Worm (Caenorhabditis elegans) whole organism, late embryonic: ENCODE results near the gene gbh-1.

ENCODE experiments used
- C08G9.2 ChIP-seq: sonication (generic microtip); optimal IDR thresholded peaks from 2 replicates; lab custom pipeline; 2016; ENCODE audit warnings: mild to moderate bottlenecking, missing genetic modification characterization, moderate library complexity, missing compliant biosample characterization
- F13H6.1 ChIP-seq: sonication (generic microtip); optimal IDR thresholded peaks from 2 replicates; lab custom pipeline; 2016; ENCODE audit warnings: missing genetic modification characterization, missing compliant biosample characterization
- K02D7.2 ChIP-seq: sonication (generic microtip); optimal IDR thresholded peaks from 2 replicates; lab custom pipeline; 2017; ENCODE audit warnings: mild to moderate bottlenecking, missing genetic modification characterization, missing compliant biosample characterization
- Y22D7AL.16 ChIP-seq: sonication (generic microtip); optimal IDR thresholded peaks from 2 replicates; lab custom pipeline; 2016; ENCODE audit warnings: missing genetic modification characterization, missing compliant biosample characterization
- ceh-14 ChIP-seq: sonication (generic microtip); optimal IDR thresholded peaks from 2 replicates; lab custom pipeline; 2016; ENCODE audit warnings: missing genotype, missing genetic modification characterization, missing compliant biosample characterization
- ceh-19 ChIP-seq: fragments of 200-800 bp; sonication (Bioruptor generic); optimal IDR thresholded peaks from 2 replicates; lab custom pipeline; 2018; ENCODE audit warnings: mild to moderate bottlenecking, missing genetic modification characterization, missing compliant biosample characterization
- ceh-24 ChIP-seq: sonication (generic microtip); optimal IDR thresholded peaks from 2 replicates; lab custom pipeline; 2016; ENCODE audit warnings: mild to moderate bottlenecking, missing genetic modification characterization, missing compliant biosample characterization
- ceh-30 ChIP-seq: fragments of 150-350 bp; optimal IDR thresholded peaks from 2 replicates; lab custom pipeline; 2014; ENCODE audit warnings: missing biosample characterization, missing genetic modification characterization
- ceh-31 ChIP-seq: sonication (generic microtip); optimal IDR thresholded peaks from 2 replicates; lab custom pipeline; 2016; ENCODE audit warnings: missing genetic modification characterization, missing compliant biosample characterization
- ceh-45 ChIP-seq: fragments of 200-800 bp; sonication (Bioruptor generic); IDR thresholded peaks from 2 replicates; pipeline ENCODE4 v1.3.6; 2022; ENCODE audit warnings: missing genetic modification reagents, missing genetic modification characterization, missing compliant biosample characterization
- ceh-48 ChIP-seq: sonication (generic microtip); optimal IDR thresholded peaks from 2 replicates; lab custom pipeline; 2016; ENCODE audit warnings: missing genetic modification characterization, inconsistent platforms, missing compliant biosample characterization
- dmd-4 ChIP-seq: sonication (generic microtip); optimal IDR thresholded peaks from 2 replicates; lab custom pipeline; 2016; ENCODE audit warnings: borderline replicate concordance, missing genetic modification characterization, missing compliant biosample characterization
- dve-1 ChIP-seq: sonication (generic microtip); optimal IDR thresholded peaks from 2 replicates; lab custom pipeline; 2017; ENCODE audit warnings: antibody characterized with exemption, mild to moderate bottlenecking, missing genetic modification characterization, missing compliant biosample characterization
- elt-2 ChIP-seq: sonication (generic microtip); optimal IDR thresholded peaks from 2 replicates; lab custom pipeline; 2016; ENCODE audit warnings: missing genetic modification reagents, missing genetic modification characterization, missing compliant biosample characterization
- elt-4 ChIP-seq: sonication (generic microtip); optimal IDR thresholded peaks from 2 replicates; lab custom pipeline; 2016; ENCODE audit warnings: missing genetic modification characterization, missing compliant biosample characterization
- ets-4 ChIP-seq: sonication (generic microtip); optimal IDR thresholded peaks from 2 replicates; lab custom pipeline; 2016; ENCODE audit warnings: missing genetic modification characterization, missing compliant biosample characterization
- eyg-1 ChIP-seq: sonication (generic microtip); optimal IDR thresholded peaks from 2 replicates; lab custom pipeline; 2016; ENCODE audit warnings: missing genotype, missing genetic modification characterization, missing compliant biosample characterization
- fax-1 ChIP-seq: sonication (generic microtip); optimal IDR thresholded peaks from 2 replicates; lab custom pipeline; 2016; ENCODE audit warnings: missing genotype, missing genetic modification characterization, missing compliant biosample characterization
- fkh-6 ChIP-seq: sonication (generic microtip); optimal IDR thresholded peaks from 2 replicates; lab custom pipeline; 2016; ENCODE audit warnings: missing genetic modification characterization, missing compliant biosample characterization
- hlh-30 ChIP-seq: sonication (generic microtip); optimal IDR thresholded peaks from 2 replicates; lab custom pipeline; 2017; ENCODE audit warnings: antibody characterized with exemption, missing genetic modification characterization, missing compliant biosample characterization; ENCODE audit not compliant: insufficient read depth
- hlh-6 ChIP-seq: sonication (generic microtip); optimal IDR thresholded peaks from 2 replicates; lab custom pipeline; 2016; ENCODE audit warnings: missing genotype, missing genetic modification characterization, missing compliant biosample characterization
- nfya-1 ChIP-seq: sonication (generic microtip); optimal IDR thresholded peaks from 2 replicates; lab custom pipeline; 2017; ENCODE audit warnings: missing genetic modification characterization, mild to moderate bottlenecking, missing compliant biosample characterization, antibody characterized with exemption, moderate library complexity
- nhr-11 ChIP-seq: fragments of 150-350 bp; optimal IDR thresholded peaks from 2 replicates; lab custom pipeline; 2014; ENCODE audit warnings: missing biosample characterization, missing genetic modification characterization
- npax-4 ChIP-seq: sonication (generic microtip); optimal IDR thresholded peaks from 2 replicates; lab custom pipeline; 2016; ENCODE audit warnings: missing genetic modification characterization, missing compliant biosample characterization
- odd-2 ChIP-seq: sonication (generic microtip); optimal IDR thresholded peaks from 2 replicates; lab custom pipeline; 2017; ENCODE audit warnings: antibody characterized with exemption, mild to moderate bottlenecking, missing genetic modification characterization, missing compliant biosample characterization
- pat-9 ChIP-seq: fragments of 200-800 bp; sonication (Bioruptor generic); optimal IDR thresholded peaks from 2 replicates; lab custom pipeline; 2018; ENCODE audit warnings: mild to moderate bottlenecking, missing genetic modification characterization, moderate library complexity, missing compliant biosample characterization
- pax-1 ChIP-seq: fragments of 150-350 bp; optimal IDR thresholded peaks from 2 replicates; lab custom pipeline; 2014; ENCODE audit warnings: missing biosample characterization, missing genetic modification characterization
- pha-4 ChIP-seq: fragments of 150-350 bp; optimal IDR thresholded peaks from 2 replicates; lab custom pipeline; 2018; ENCODE audit warnings: missing biosample characterization, missing genetic modification reagents, missing genetic modification characterization
- pros-1 ChIP-seq: fragments of 150-350 bp; optimal IDR thresholded peaks from 2 replicates; lab custom pipeline; 2014; ENCODE audit warnings: missing biosample characterization, missing genetic modification reagents, missing genetic modification characterization
- ref-2 ChIP-seq: sonication (generic microtip); optimal IDR thresholded peaks from 2 replicates; lab custom pipeline; 2016; ENCODE audit warnings: missing genetic modification characterization, missing compliant biosample characterization
- sdc-2 ChIP-seq: sonication (generic microtip); optimal IDR thresholded peaks from 2 replicates; lab custom pipeline; 2016; ENCODE audit warnings: missing genotype, missing genetic modification characterization, missing compliant biosample characterization
- sox-2 ChIP-seq: fragments of 200-800 bp; sonication (Bioruptor generic); IDR thresholded peaks from 2 replicates; pipeline ENCODE4 v1.3.6; 2022; ENCODE audit warnings: missing genetic modification reagents, missing genetic modification characterization, missing compliant biosample characterization
- tbx-2 ChIP-seq: sonication (generic microtip); optimal IDR thresholded peaks from 2 replicates; lab custom pipeline; 2016; ENCODE audit warnings: missing genetic modification characterization, missing compliant biosample characterization
- tbx-7 ChIP-seq: sonication (generic microtip); optimal IDR thresholded peaks from 2 replicates; lab custom pipeline; 2016; ENCODE audit warnings: missing genotype, missing genetic modification characterization, missing compliant biosample characterization
- ttx-3 ChIP-seq: sonication (generic microtip); optimal IDR thresholded peaks from 2 replicates; lab custom pipeline; 2016; ENCODE audit warnings: missing genetic modification reagents, missing genetic modification characterization, missing compliant biosample characterization
- unc-3 ChIP-seq, 2 experiments: fragments of 200-800 bp in 1 of 2; sonication (Bioruptor generic) in 1 of 2; sonication (generic microtip) in 1 of 2; conservative IDR thresholded peaks in 1 of 2; optimal IDR thresholded peaks in 1 of 2; 2 replicates each; pipeline versions ENCODE4 v1.3.6 to Lab custom; 2016 to 2022; ENCODE audit warnings: missing compliant biosample characterization in 2 of 2, missing genetic modification characterization in 2 of 2, missing genetic modification reagents in 1 of 2
- unc-55 ChIP-seq: sonication (generic microtip); optimal IDR thresholded peaks from 2 replicates; lab custom pipeline; 2017; ENCODE audit warnings: missing biosample characterization, missing genetic modification reagents, missing genetic modification characterization
- zip-5 ChIP-seq: sonication (generic microtip); optimal IDR thresholded peaks from 2 replicates; lab custom pipeline; 2016; ENCODE audit warnings: missing genetic modification characterization, missing compliant biosample characterization

The gbh-1 gene

DNA sequence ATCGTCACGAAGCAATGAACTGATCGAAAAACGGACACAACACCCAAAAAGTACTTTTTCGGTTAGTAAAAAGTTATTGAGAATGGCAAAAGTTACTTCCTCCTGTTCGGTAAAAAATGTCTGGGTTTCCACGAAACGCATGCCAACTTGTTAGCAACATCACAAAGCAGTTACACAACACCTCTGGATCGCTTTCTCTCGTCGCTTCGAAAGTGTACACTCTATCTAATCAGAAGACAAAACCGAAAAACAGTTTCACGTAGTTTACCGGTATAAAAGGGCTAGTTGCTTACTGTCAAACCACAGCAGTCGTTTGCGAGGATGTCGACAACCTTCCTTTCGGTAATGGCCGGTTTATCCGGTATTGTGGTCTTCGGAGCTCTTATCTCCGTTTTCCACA, 13.3 kb upstream of the gbh-1 start, which contains the start of gene col-80:
Gene col-80 (plus strand): TSS at position 301 of the 400 bp plus-strand sequence.
- no peak for TF ChIP-seq ceh-31 (tag; lab: Kevin White, UChicago)
- TF ChIP-seq hlh-30 (tag; lab: Kevin White, UChicago), result no peak
- TF ChIP-seq sdc-2 (tag; lab: Kevin White, UChicago), result no peak
- no peak for TF ChIP-seq tbx-2 (tag; lab: Kevin White, UChicago)
- no peak for TF ChIP-seq pat-9
- no peak for TF ChIP-seq nfya-1 (tag; lab: Kevin White, UChicago)
- no peak for TF ChIP-seq ceh-30 (tag; lab: Kevin White, UChicago)
- TF ChIP-seq pros-1, result no peak
- TF ChIP-seq ceh-48 (tag; lab: Kevin White, UChicago), result no peak
- no peak for TF ChIP-seq eyg-1 (tag; lab: Kevin White, UChicago)
- no peak for TF ChIP-seq Y22D7AL.16 (tag; lab: Kevin White, UChicago)
- TF ChIP-seq K02D7.2, result no peak
- no peak for TF ChIP-seq ttx-3
- no peak for TF ChIP-seq elt-4
- TF ChIP-seq ceh-14 (tag; lab: Kevin White, UChicago), result no peak
- no peak for TF ChIP-seq nhr-11 (tag; lab: Kevin White, UChicago)
- no peak for TF ChIP-seq unc-3 (GFP tag; conservative IDR thresholded peaks at IDR 0.05; lab: Robert Waterston, UW)
- no peak for TF ChIP-seq unc-3 (tag; optimal IDR thresholded peaks at IDR 0.05; lab: Kevin White, UChicago)

DNA sequence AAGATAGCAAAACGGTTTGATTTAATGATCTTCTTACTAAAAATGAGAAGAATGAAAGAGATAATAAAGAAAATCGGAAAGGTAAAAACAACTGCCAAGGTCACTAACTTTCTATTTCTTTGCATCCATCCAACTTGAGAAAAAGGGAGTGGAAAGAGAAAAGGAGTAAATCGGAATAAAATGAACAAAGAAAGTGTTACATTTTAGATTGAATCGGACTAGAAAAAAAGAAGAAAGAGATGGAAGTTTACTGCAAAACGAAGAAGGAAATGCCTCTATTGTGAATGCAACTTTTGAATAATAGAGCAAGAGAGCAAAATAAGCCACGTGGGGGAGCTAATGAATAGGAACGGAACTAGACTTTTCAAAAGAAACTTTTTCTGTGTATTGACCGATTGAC, 12.4 kb upstream of the gbh-1 start:
- TF ChIP-seq F13H6.1, result no peak
- no peak for TF ChIP-seq Y22D7AL.16 (tag; lab: Kevin White, UChicago)
- no peak for TF ChIP-seq fkh-6 (tag; lab: Kevin White, UChicago)
- TF ChIP-seq dve-1 (tag; lab: Kevin White, UChicago), result no peak
- no peak for TF ChIP-seq ref-2
- TF ChIP-seq tbx-7, result no peak
- TF ChIP-seq ceh-19 (GFP tag; lab: Kevin White, UChicago), result no peak
- no peak for TF ChIP-seq C08G9.2

DNA sequence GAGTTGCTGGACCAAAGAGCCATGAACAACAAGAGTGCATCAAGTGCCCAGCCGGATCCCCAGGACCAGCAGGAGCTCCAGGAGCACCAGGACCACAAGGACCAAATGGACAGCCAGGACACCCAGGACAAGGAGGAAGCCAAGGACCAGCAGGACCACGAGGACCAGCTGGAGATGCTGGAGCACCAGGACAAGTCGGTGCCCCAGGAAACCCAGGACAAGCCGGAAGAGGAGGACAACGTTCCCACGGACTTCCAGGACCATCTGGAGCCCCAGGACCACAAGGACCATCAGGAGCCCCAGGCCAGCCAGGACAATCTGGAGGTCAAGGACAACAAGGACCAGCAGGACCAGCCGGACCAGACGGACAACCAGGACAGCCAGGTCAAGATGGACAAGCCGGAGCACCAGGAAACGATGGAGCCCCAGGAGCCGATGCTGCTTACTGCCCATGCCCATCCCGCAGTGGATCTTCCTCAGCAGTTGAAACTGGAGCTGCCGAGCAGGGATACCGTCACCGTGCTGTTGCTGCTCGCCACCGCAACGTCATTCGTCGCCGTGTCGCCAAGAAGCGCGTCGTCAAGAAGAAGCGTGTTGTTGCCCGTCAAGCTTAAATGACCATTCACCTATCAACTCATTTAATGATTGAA, 11.9 kb upstream of the gbh-1 start:
- TF ChIP-seq hlh-6, result peak; percentile 52
- peak; percentile 50 for TF ChIP-seq elt-4
- no peak for TF ChIP-seq fax-1
- TF ChIP-seq npax-4, result no peak
- no peak for TF ChIP-seq ceh-24 (tag; lab: Kevin White, UChicago)
- peak; percentile 22 for TF ChIP-seq C08G9.2
- no peak for TF ChIP-seq fkh-6 (tag; lab: Kevin White, UChicago)
- TF ChIP-seq pat-9, result no peak
- TF ChIP-seq ceh-19 (GFP tag; lab: Kevin White, UChicago), result no peak
- TF ChIP-seq sox-2 (GFP tag; lab: Robert Waterston, UW), result no peak

DNA sequence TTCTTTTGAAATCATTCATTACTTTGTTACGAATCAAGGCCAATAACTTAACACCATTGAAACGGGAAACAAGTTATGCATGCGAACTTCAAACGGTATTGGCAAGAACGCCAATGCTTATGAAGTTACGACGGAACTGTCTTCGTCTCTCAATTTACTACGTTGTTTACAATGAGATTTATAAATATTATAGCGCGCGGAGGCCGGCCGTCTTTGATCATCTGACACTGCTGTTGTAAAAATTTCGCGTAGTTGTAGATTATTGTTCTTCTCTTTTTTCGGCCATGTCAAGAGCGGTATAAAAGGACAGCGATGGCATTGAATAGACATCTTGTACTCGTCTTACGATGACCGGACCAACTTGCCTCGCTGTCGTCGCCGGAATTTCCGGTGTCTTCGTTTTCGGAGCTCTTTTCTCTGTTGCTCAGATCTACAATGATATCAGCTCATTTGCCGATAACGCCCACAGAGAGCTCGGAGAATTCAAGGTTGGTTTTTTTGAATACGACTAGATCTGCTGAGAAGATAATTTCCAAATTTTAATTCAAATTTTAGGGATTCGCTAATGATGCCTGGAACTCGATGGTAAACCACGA, 11.1 kb upstream of the gbh-1 start, which contains the start of gene col-39:
Gene col-39 (plus strand): TSS at position 342 of the 596 bp plus-strand sequence.
- no peak for TF ChIP-seq hlh-6
- no peak for TF ChIP-seq zip-5 (tag; lab: Kevin White, UChicago)
- TF ChIP-seq C08G9.2, result no peak
- no peak for TF ChIP-seq pat-9
- no peak for TF ChIP-seq unc-55
- no peak for TF ChIP-seq dmd-4 (tag; lab: Kevin White, UChicago)
- TF ChIP-seq sdc-2 (tag; lab: Kevin White, UChicago), result no peak
- TF ChIP-seq fax-1, result no peak
- TF ChIP-seq ceh-31 (tag; lab: Kevin White, UChicago), result no peak
- no peak for TF ChIP-seq tbx-7
- TF ChIP-seq ets-4 (tag; lab: Kevin White, UChicago), result no peak
- TF ChIP-seq odd-2, result no peak
- TF ChIP-seq pha-4 (tag; lab: Kevin White, UChicago), result no peak
- TF ChIP-seq unc-3 (GFP tag; conservative IDR thresholded peaks at IDR 0.05; lab: Robert Waterston, UW), result no peak
- TF ChIP-seq unc-3 (tag; optimal IDR thresholded peaks at IDR 0.05; lab: Kevin White, UChicago), result no peak
- no peak for TF ChIP-seq pax-1 (tag; lab: Kevin White, UChicago)
- no peak for TF ChIP-seq nhr-11 (tag; lab: Kevin White, UChicago)
- TF ChIP-seq elt-2 (tag; lab: Kevin White, UChicago), result no peak
- TF ChIP-seq F13H6.1, result no peak
- TF ChIP-seq ceh-45, result no peak
